Worm (Caenorhabditis elegans): ENCODE measurements around the gene cutl-12.

DNA sequence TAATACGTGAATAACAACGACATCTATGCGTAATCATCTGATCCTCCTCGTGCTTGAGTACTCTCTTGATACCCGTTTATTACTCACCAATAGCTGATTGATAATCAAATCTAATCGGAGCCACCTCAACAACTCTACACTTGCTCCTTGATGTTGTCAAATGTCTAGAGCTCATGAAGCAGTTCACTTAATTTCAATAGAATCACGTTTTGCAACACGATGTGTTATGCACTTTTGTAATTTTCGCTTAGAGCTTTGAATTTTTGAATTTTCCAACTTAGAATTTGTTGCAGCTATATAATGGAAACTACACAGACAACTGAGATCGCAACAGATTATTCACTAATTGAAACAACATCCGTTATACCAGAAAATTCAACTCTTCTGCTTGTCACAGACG lies 21.8 kb downstream of the cutl-12 start, which contains the start of gene T22C8.1:
- TF ChIP-seq unc-86 (tag; optimal IDR thresholded peaks at IDR 0.05) (no peak), C38D4.7 (GFP tag; optimal IDR thresholded peaks at IDR 0.05) (no peak), ama-1 (optimal IDR thresholded peaks at IDR 0.05) (no peak), ref-2 (tag; optimal IDR thresholded peaks at IDR 0.05) (no peak), tbx-7 (tag; optimal IDR thresholded peaks at IDR 0.05) (no peak), fkh-10 (GFP tag; optimal IDR thresholded peaks at IDR 0.05) (no peak), nfya-1 (tag; optimal IDR thresholded peaks at IDR 0.05) (no peak), nhr-11 (tag; optimal IDR thresholded peaks at IDR 0.05) (no peak), zip-5 (tag; optimal IDR thresholded peaks at IDR 0.05) (no peak), hlh-30 (tag; optimal IDR thresholded peaks at IDR 0.05; ENCODE audit: insufficient read depth) (no peak), dmd-4 (tag; optimal IDR thresholded peaks at IDR 0.05; ENCODE audit: borderline replicate concordance) (no peak), rnt-1 (tag; optimal IDR thresholded peaks at IDR 0.05) (no peak)
